Worm (Caenorhabditis elegans): ENCODE results near the gene Y39B6A.41.

Y39B6A.41 gene

DNA sequence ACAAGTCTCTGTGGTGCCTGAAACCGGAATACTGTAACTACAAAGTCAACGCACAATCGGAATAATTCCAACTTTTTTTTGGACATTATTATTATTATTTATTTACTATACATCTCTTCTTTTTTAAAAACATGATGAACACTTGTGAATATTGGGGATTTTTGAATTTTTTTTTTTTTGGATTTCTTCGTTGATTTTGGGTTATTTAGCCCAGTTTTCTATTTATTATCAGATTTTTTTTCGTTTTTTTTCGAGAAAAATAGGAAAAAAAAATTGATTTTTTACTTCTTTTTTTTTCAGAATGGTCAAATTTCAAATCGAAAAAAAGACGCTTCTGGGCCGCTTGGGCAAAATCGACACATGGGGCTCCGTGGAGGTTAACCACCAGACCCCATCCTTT lies 20.3 kb upstream of the Y39B6A.41 start, which contains the start of gene tgt-2:
TSS of gene tgt-2 (plus strand) at position 301 of the 400 bp plus-strand sequence.
- TF ChIP-seq ceh-30 (tag; optimal IDR thresholded peaks at IDR 0.05) (no peak), sox-2 (GFP tag; IDR thresholded peaks at IDR 0.05) (no peak), ceh-6 (GFP tag; optimal IDR thresholded peaks at IDR 0.05) (no peak), madf-2 (tag; optimal IDR thresholded peaks at IDR 0.05) (no peak), rnt-1 (tag; optimal IDR thresholded peaks at IDR 0.05) (no peak), tbx-2 (tag; optimal IDR thresholded peaks at IDR 0.05) (no peak), ceh-18 (tag; optimal IDR thresholded peaks at IDR 0.05) (no peak), npax-4 (tag; optimal IDR thresholded peaks at IDR 0.05) (no peak), pros-1 (tag; optimal IDR thresholded peaks at IDR 0.05) (no peak), fkh-10 (GFP tag; optimal IDR thresholded peaks at IDR 0.05) (no peak), T23F11.4 (GFP tag; optimal IDR thresholded peaks at IDR 0.05) (no peak), sdc-2 (tag; optimal IDR thresholded peaks at IDR 0.05) (no peak), odd-2 (tag; optimal IDR thresholded peaks at IDR 0.05) (no peak), unc-3 (GFP tag; conservative IDR thresholded peaks at IDR 0.05) (no peak), unc-3 (tag; optimal IDR thresholded peaks at IDR 0.05) (no peak), ceh-14 (tag; optimal IDR thresholded peaks at IDR 0.05) (no peak), elt-2 (tag; optimal IDR thresholded peaks at IDR 0.05) (no peak), ets-4 (tag; optimal IDR thresholded peaks at IDR 0.05) (no peak), ceh-34 (tag; optimal IDR thresholded peaks at IDR 0.05) (no peak)

DNA sequence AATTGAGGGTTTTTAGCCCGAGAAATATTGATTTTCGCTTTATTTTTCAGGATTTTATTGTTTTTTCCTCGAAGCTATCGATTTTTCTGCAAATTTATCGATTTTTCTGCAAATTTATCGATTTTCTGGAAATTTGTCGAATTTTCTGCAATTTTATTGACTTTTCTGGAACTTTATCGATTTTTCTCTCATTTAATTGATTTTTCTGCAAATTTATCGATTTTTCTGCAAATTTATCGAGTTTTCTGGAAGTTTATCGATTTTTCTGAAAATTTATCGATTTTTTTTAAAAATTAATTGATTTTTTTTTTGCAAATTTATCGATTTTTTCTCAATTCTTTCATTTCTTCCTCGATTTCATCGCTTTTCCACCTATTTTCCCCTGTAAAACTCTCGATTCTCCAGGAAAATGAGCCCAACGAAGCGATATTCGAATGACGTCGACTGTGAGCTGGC lies 15.8 kb upstream of the Y39B6A.41 start, which contains the start of gene gtf-2F2:
TSS of gene gtf-2F2 (plus strand) at position 406 of the 456 bp plus-strand sequence.
- TF ChIP-seq ceh-30 (tag; optimal IDR thresholded peaks at IDR 0.05), result no peak
- TF ChIP-seq ceh-48 (tag; optimal IDR thresholded peaks at IDR 0.05), result peak; percentile 74

DNA sequence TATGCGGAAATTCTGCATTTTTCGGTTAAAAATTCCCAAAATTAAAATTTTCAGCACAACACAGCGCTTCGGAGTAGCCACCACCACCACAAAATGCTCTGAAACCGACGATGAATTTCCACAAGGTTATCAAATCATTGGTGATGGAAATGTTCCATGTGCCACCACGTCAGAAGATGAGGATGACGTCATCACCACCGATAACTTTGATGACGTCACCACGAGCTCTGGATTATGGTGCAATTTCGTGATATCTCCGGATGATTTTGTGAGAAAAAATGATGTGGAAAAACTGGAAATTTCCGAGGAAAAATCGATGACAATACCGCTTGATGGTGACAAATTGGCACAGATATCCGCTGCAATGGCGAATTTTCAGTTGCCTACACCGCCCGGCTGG lies 15.2 kb upstream of the Y39B6A.41 start:
- no peak for TF ChIP-seq fkh-6 (tag; optimal IDR thresholded peaks at IDR 0.05)
- TF ChIP-seq hlh-6 (tag; optimal IDR thresholded peaks at IDR 0.05), result no peak
- TF ChIP-seq K09A11.1 (tag; optimal IDR thresholded peaks at IDR 0.05; ENCODE audit: insufficient read depth), result no peak
- TF ChIP-seq unc-42 (tag; optimal IDR thresholded peaks at IDR 0.05), result no peak
- TF ChIP-seq ceh-30 (tag; optimal IDR thresholded peaks at IDR 0.05), result no peak

DNA sequence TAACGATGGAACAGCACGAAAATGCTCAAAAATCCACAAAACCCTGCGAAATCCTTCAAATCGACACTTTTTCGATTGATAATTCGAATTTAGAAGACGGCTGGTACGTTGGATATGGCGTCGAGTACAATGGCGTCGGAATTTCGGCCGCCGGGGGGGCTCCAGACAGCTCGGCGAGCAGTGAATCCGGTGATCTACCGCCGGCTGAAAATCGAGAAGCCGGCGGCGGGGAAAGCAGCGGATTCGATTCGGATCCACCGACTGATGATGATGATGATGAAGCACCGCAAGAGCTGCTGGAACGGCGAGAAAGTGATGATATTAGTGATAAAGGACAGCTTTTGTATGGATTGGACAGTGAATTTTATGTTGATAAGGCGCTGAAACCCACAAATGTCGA lies 13.2 kb upstream of the Y39B6A.41 start:
- TF ChIP-seq ref-2 (tag; optimal IDR thresholded peaks at IDR 0.05) (no peak), C38D4.7 (GFP tag; optimal IDR thresholded peaks at IDR 0.05) (no peak), madf-2 (tag; optimal IDR thresholded peaks at IDR 0.05) (no peak), elt-2 (tag; optimal IDR thresholded peaks at IDR 0.05) (no peak), ceh-9 (tag; optimal IDR thresholded peaks at IDR 0.05) (no peak), tbx-2 (tag; optimal IDR thresholded peaks at IDR 0.05) (no peak), che-1 (tag; optimal IDR thresholded peaks at IDR 0.05) (no peak), dve-1 (tag; optimal IDR thresholded peaks at IDR 0.05) (no peak), ztf-16 (tag; optimal IDR thresholded peaks at IDR 0.05) (no peak)

DNA sequence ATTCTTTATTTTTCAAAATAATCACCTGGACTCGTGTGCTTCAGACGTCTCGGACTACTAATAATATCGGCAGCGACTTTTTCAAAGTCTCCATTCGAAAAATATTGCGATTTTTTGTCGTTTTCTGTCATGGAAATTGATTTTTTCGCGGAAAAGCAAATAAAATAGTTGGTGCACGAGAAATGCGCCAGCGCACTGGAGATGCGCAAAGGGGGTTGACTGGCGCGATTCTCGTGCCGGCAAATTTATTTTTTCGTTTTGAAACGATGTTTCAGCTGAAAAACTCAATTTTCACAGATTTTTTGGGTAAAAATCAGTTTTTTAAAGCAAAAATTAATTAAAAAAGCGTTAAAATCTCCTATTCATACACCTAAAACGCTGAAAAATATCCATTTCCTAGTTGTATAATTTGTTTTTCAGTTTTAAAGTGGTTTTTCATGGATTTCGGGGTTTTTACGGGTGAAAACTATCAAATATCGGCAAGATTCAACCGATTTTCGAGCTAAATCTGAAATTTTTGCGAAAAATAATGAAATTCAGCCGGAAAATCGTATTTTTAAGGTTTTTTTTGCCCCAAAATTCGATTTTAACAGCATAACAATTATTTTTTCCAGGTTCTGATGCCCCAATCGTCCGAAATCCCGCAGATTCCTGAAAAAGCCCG lies 12.6 kb upstream of the Y39B6A.41 start, which contains the start of the genes reps-1 and Y39B6A.37:
TSS of gene reps-1 (minus strand) at position 263 of the 664 bp plus-strand sequence.
TSS of gene Y39B6A.37 (plus strand) at position 614 of the 664 bp plus-strand sequence.
- TF ChIP-seq ceh-30 (tag; optimal IDR thresholded peaks at IDR 0.05) (peak; percentile 81), dve-1 (tag; optimal IDR thresholded peaks at IDR 0.05) (no peak), ama-1 (optimal IDR thresholded peaks at IDR 0.05) (no peak), sdc-2 (tag; optimal IDR thresholded peaks at IDR 0.05) (no peak), nhr-11 (tag; optimal IDR thresholded peaks at IDR 0.05) (no peak), elt-2 (tag; optimal IDR thresholded peaks at IDR 0.05) (peak; percentile 42), gmeb-2 (tag; optimal IDR thresholded peaks at IDR 0.05) (no peak), nfya-1 (tag; optimal IDR thresholded peaks at IDR 0.05) (peak; percentile 30), tbx-2 (tag; optimal IDR thresholded peaks at IDR 0.05) (peak; percentile 14), pros-1 (tag; optimal IDR thresholded peaks at IDR 0.05) (no peak), T23F11.4 (GFP tag; optimal IDR thresholded peaks at IDR 0.05) (no peak), elt-4 (tag; optimal IDR thresholded peaks at IDR 0.05) (no peak), lim-6 (tag; optimal IDR thresholded peaks at IDR 0.05) (no peak), unc-42 (tag; optimal IDR thresholded peaks at IDR 0.05) (peak; percentile 15), ceh-31 (tag; optimal IDR thresholded peaks at IDR 0.05) (peak; percentile 27), ref-2 (tag; optimal IDR thresholded peaks at IDR 0.05) (no peak), ets-4 (tag; optimal IDR thresholded peaks at IDR 0.05) (no peak)
